Fruit fly (Drosophila melanogaster): ENCODE data around the gene PNUTS.

The PNUTS gene

dm6 chr2L:845341-846004, 24.8 kb upstream of the PNUTS start (continued):
- TF ChIP-seq mirr (GFP tag; optimal IDR thresholded peaks at IDR 0.05) (peak; percentile 74), CG17568 (GFP tag; optimal IDR thresholded peaks at IDR 0.05) (peak; percentile 84), CG8359 (GFP tag; optimal IDR thresholded peaks at IDR 0.05; ENCODE audit: borderline replicate concordance) (peak; percentile 37), CG11504 (tag; optimal IDR thresholded peaks at IDR 0.05) (peak; percentile 88), D19A (tag; optimal IDR thresholded peaks at IDR 0.05) (peak; percentile 72), p53 (GFP tag; optimal IDR thresholded peaks at IDR 0.05) (peak; percentile 60), CG3065 (GFP tag; optimal IDR thresholded peaks at IDR 0.05) (peak; percentile 69), CG12219 (GFP tag; optimal IDR thresholded peaks at IDR 0.05) (peak; percentile 88), CG15514 (GFP tag; optimal IDR thresholded peaks at IDR 0.05) (peak; percentile 77), Rx (GFP tag; IDR thresholded peaks at IDR 0.05) (peak; percentile 88), sc (optimal IDR thresholded peaks at IDR 0.05) (no peak), sc (GFP tag; optimal IDR thresholded peaks at IDR 0.05) (peak; percentile 62), CG16813 (GFP tag; IDR thresholded peaks at IDR 0.05; ENCODE audit: partially characterized antibody) (no peak), Hr78 (GFP tag; optimal IDR thresholded peaks at IDR 0.05) (peak in 1 of 2 experiments; percentile 26), CG12236 (GFP tag; optimal IDR thresholded peaks at IDR 0.05) (peak; percentile 60), D19B (GFP tag; optimal IDR thresholded peaks at IDR 0.05) (peak; percentile 59), CG14710 (tag; optimal IDR thresholded peaks at IDR 0.05) (peak; percentile 55), CG1647 (GFP tag; optimal IDR thresholded peaks at IDR 0.05) (peak; percentile 88), cas (GFP tag; IDR thresholded peaks at IDR 0.05) (peak; percentile 79), salm (tag; optimal IDR thresholded peaks at IDR 0.05) (peak; percentile 59), nmo (GFP tag; optimal IDR thresholded peaks at IDR 0.05) (peak; percentile 77), CG6272 (GFP tag; IDR thresholded peaks at IDR 0.05) (peak; percentile 80), ken (GFP tag; IDR thresholded peaks at IDR 0.05) (peak; percentile 90), sob (GFP tag; IDR thresholded peaks at IDR 0.05) (peak; percentile 87), Stat92E (GFP tag; optimal IDR thresholded peaks at IDR 0.05) (no peak), CG7556 (GFP tag; optimal IDR thresholded peaks at IDR 0.05) (peak; percentile 82), CG12071 (GFP tag; optimal IDR thresholded peaks at IDR 0.05) (peak; percentile 95), Lim3 (GFP tag; IDR thresholded peaks at IDR 0.05) (peak; percentile 66), fd102C (GFP tag; optimal IDR thresholded peaks at IDR 0.05) (no peak), CG4820 (GFP tag; optimal IDR thresholded peaks at IDR 0.05) (peak; percentile 82), Side (GFP tag; optimal IDR thresholded peaks at IDR 0.05) (peak; percentile 88), CG12104 (GFP tag; optimal IDR thresholded peaks at IDR 0.05) (peak; percentile 64), fd64A (GFP tag; optimal IDR thresholded peaks at IDR 0.05) (peak; percentile 63), CG10147 (GFP tag; optimal IDR thresholded peaks at IDR 0.05) (peak; percentile 83), Lpt (GFP tag; optimal IDR thresholded peaks at IDR 0.05) (no peak), z (GFP tag; IDR thresholded peaks at IDR 0.05) (peak; percentile 71; the same call in 2 of the 3 replicates), sna (GFP tag; IDR thresholded peaks at IDR 0.05; ENCODE audit: partially characterized antibody) (no peak), Asciz (GFP tag; optimal IDR thresholded peaks at IDR 0.05) (peak; percentile 87), insv (GFP tag; optimal IDR thresholded peaks at IDR 0.05) (peak in 1 of 2 experiments; percentile 30), ssp (GFP tag; IDR thresholded peaks at IDR 0.05) (peak; percentile 80), lov (optimal IDR thresholded peaks at IDR 0.05) (no peak), lov (GFP tag; IDR thresholded peaks at IDR 0.05) (peak; percentile 78; the same call in 1 of the 3 replicates), CG10267 (tag; optimal IDR thresholded peaks at IDR 0.05) (peak; percentile 68), CG4424 (GFP tag; optimal IDR thresholded peaks at IDR 0.05) (peak; percentile 78), CG14441 (GFP tag; IDR thresholded peaks at IDR 0.05) (peak; percentile 89), CG32532 (GFP tag; IDR thresholded peaks at IDR 0.05) (peak; percentile 94), Dfd (GFP tag; optimal IDR thresholded peaks at IDR 0.05) (no peak), CG6254 (GFP tag; optimal IDR thresholded peaks at IDR 0.05) (peak; percentile 74), exex (tag; optimal IDR thresholded peaks at IDR 0.05) (peak; percentile 64)

Measured in whole organism, embryonic.